Fruit fly (Drosophila melanogaster): Measurements from ENCODE around the gene CG2150.

CG2150 gene

DNA sequence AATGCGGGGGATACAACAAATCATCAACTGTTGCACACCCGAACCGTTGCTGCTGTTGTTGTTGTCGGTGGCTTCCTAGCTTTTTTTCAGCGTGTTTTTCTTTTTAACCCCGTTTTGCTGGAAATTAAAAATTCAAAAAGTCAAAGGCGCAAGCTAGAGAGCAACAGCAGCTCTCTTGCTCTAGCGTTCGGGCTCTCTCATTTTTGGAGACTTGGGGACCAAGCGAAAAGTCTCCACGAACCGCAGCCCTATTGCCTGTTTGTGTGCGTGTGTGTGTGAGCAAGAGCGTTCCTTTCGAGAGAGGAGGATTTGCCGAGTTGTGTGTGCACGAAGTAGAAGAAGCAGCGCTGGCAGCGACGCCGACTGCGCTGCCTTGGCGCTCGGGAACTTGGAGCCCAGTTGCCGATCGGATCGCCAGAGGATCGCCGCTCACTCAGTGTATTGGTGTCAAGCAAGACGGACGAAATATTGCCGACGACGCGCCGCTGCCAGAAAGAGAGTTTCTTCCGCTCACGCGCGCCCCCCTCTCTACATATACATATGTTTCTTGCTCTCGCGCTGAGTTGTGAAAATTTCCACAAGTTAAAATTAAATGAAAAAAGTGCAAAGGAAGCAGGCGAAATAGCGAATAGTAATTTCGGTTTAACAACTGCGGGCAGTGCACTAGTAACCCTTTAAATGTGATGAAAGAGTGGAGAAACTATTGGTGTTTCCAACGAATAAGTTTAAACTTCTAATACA is 39.8 kb downstream of the CG2150 start (continued):
- peak; percentile 35 for TF ChIP-seq Sox102F (GFP tag; optimal IDR thresholded peaks at IDR 0.05)
- TF ChIP-seq Hr38 (GFP tag; optimal IDR thresholded peaks at IDR 0.05): no peak
- TF ChIP-seq Hr39 (GFP tag; optimal IDR thresholded peaks at IDR 0.05): no peak
- no peak for TF ChIP-seq CG3032 (tag; optimal IDR thresholded peaks at IDR 0.05)
- no peak for TF ChIP-seq CG32006 (GFP tag; optimal IDR thresholded peaks at IDR 0.05)
- no peak for TF ChIP-seq CG7368 (GFP tag; optimal IDR thresholded peaks at IDR 0.05)
- peak; percentile 41; the same call in 1 of the 3 replicates for TF ChIP-seq eg (GFP tag; IDR thresholded peaks at IDR 0.05)
- TF ChIP-seq Met (GFP tag; optimal IDR thresholded peaks at IDR 0.05): no peak
- peak; percentile 19 for TF ChIP-seq acj6 (GFP tag; optimal IDR thresholded peaks at IDR 0.05)
- TF ChIP-seq Blimp-1 (GFP tag; optimal IDR thresholded peaks at IDR 0.05): no peak
- TF ChIP-seq Smox (GFP tag; optimal IDR thresholded peaks at IDR 0.05): no peak
- TF ChIP-seq CG10631 (GFP tag; optimal IDR thresholded peaks at IDR 0.05): peak; percentile 8
- TF ChIP-seq CG3919 (GFP tag; optimal IDR thresholded peaks at IDR 0.05): peak; percentile 42
- TF ChIP-seq achi (GFP tag; optimal IDR thresholded peaks at IDR 0.05): no peak
- TF ChIP-seq fkh (GFP tag; optimal IDR thresholded peaks at IDR 0.05): no peak
- TF ChIP-seq fd59A (GFP tag; optimal IDR thresholded peaks at IDR 0.05): peak; percentile 22
- TF ChIP-seq CG4318 (GFP tag; optimal IDR thresholded peaks at IDR 0.05): no peak
- TF ChIP-seq svp (GFP tag): peak; percentile 85

DNA sequence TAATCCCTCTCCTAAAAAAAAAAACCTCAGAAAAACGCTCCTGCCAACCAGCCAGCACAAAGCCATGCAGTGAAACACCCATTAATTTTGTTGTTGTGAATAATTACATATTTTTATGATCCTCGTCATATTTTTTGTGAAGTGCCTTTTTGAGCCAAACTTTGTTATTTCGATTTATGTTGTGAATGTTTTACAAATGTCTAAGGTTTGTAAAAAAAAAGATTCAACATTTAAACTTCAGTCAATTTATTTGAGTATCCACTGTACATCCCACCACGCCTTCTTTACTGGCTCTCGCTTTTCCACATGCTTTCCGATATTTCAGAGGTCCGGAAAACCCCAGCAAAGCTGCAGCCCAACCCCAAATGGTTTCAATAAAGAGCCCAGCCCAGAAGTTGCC is 40.4 kb downstream of the CG2150 start:
- no peak for TF ChIP-seq svp (GFP tag)
- TF ChIP-seq CG10631 (GFP tag; optimal IDR thresholded peaks at IDR 0.05): peak; percentile 32
- no peak for TF ChIP-seq achi (GFP tag; optimal IDR thresholded peaks at IDR 0.05)
- peak; percentile 34 for TF ChIP-seq Sox14 (GFP tag; optimal IDR thresholded peaks at IDR 0.05)
- peak; percentile 27 for TF ChIP-seq CG6276 (GFP tag; optimal IDR thresholded peaks at IDR 0.05)
- peak; percentile 25 for TF ChIP-seq pdm3 (GFP tag; optimal IDR thresholded peaks at IDR 0.05)
- TF ChIP-seq CG11762 (GFP tag; optimal IDR thresholded peaks at IDR 0.05; ENCODE audit: insufficient read depth): no peak
- TF ChIP-seq Hr39 (GFP tag; optimal IDR thresholded peaks at IDR 0.05): no peak
- TF ChIP-seq Lpt (GFP tag; optimal IDR thresholded peaks at IDR 0.05): no peak
- no peak for TF ChIP-seq dac (GFP tag; optimal IDR thresholded peaks at IDR 0.05)
- TF ChIP-seq CG15336 (GFP tag; IDR thresholded peaks at IDR 0.05): peak; percentile 30; the same call in 1 of the 2 replicates
- TF ChIP-seq net (GFP tag; optimal IDR thresholded peaks at IDR 0.05): no peak
- no peak for TF ChIP-seq CG4318 (GFP tag; optimal IDR thresholded peaks at IDR 0.05)
- TF ChIP-seq CG32006 (GFP tag; optimal IDR thresholded peaks at IDR 0.05): peak; percentile 52
- no peak for TF ChIP-seq CG6808 (GFP tag; optimal IDR thresholded peaks at IDR 0.05)
- no peak for TF ChIP-seq CG8319 (GFP tag; optimal IDR thresholded peaks at IDR 0.05)
- TF ChIP-seq salr (GFP tag; optimal IDR thresholded peaks at IDR 0.05): peak in 1 of 2 experiments; percentile 62
- TF ChIP-seq Met (GFP tag; optimal IDR thresholded peaks at IDR 0.05): no peak
- no peak for TF ChIP-seq CG1621 (tag; optimal IDR thresholded peaks at IDR 0.05)
- no peak for TF ChIP-seq CG7368 (GFP tag; optimal IDR thresholded peaks at IDR 0.05)
- TF ChIP-seq CG6163 (GFP tag; IDR thresholded peaks at IDR 0.05): peak; percentile 46; the same call in 2 of the 3 replicates
- no peak for TF ChIP-seq OdsH (GFP tag; optimal IDR thresholded peaks at IDR 0.05)
- 0 out of 3 replicates have a peak, but pooled peaks have one; percentile 15 for TF ChIP-seq CG8119 (GFP tag; IDR thresholded peaks at IDR 0.05)
- no peak for TF ChIP-seq fkh (GFP tag; optimal IDR thresholded peaks at IDR 0.05)
- no peak for TF ChIP-seq CG16779 (tag; optimal IDR thresholded peaks at IDR 0.05)
- TF ChIP-seq Eip93F (GFP tag; optimal IDR thresholded peaks at IDR 0.05): no peak
- peak; percentile 83 for TF ChIP-seq Eip78C (GFP tag)
- TF ChIP-seq Eip75B (GFP tag; optimal IDR thresholded peaks at IDR 0.05): no peak
- TF ChIP-seq Hr4 (GFP tag; optimal IDR thresholded peaks at IDR 0.05): peak; percentile 57
- TF ChIP-seq CG6792 (GFP tag; optimal IDR thresholded peaks at IDR 0.05): no peak

Measured in whole organism, prepupa.